Worm (Caenorhabditis elegans) whole organism, late embryonic: ENCODE results near the gene srg-59.
A peak's percentile ranks its signal among the peaks of the same experiment; 100 is the strongest.

Source experiments
- K02D7.2 ChIP-seq: sonication (generic microtip); optimal IDR thresholded peaks from 2 replicates; lab custom pipeline; 2017; ENCODE audit warnings: mild to moderate bottlenecking, missing genetic modification characterization, missing compliant biosample characterization
- K09A11.1 ChIP-seq: sonication (generic microtip); optimal IDR thresholded peaks from 2 replicates; lab custom pipeline; 2017; ENCODE audit warnings: antibody characterized with exemption, mild to moderate bottlenecking, missing genetic modification characterization, missing compliant biosample characterization; ENCODE audit not compliant: insufficient read depth
- Y22D7AL.16 ChIP-seq: sonication (generic microtip); optimal IDR thresholded peaks from 2 replicates; lab custom pipeline; 2016; ENCODE audit warnings: missing genetic modification characterization, missing compliant biosample characterization
- ama-1 ChIP-seq: fragments of 150-350 bp; optimal IDR thresholded peaks from 2 replicates; lab custom pipeline; 2014
- ceh-19 ChIP-seq: fragments of 200-800 bp; sonication (Bioruptor generic); optimal IDR thresholded peaks from 2 replicates; lab custom pipeline; 2018; ENCODE audit warnings: mild to moderate bottlenecking, missing genetic modification characterization, missing compliant biosample characterization
- ceh-2 ChIP-seq: sonication (generic microtip); optimal IDR thresholded peaks from 2 replicates; lab custom pipeline; 2016; ENCODE audit warnings: missing genotype, missing genetic modification characterization, missing compliant biosample characterization
- ceh-22 ChIP-seq: sonication (generic microtip); optimal IDR thresholded peaks from 2 replicates; lab custom pipeline; 2017; ENCODE audit warnings: missing biosample characterization, missing genetic modification characterization
- ceh-24 ChIP-seq: sonication (generic microtip); optimal IDR thresholded peaks from 2 replicates; lab custom pipeline; 2016; ENCODE audit warnings: mild to moderate bottlenecking, missing genetic modification characterization, missing compliant biosample characterization
- ceh-30 ChIP-seq: fragments of 150-350 bp; optimal IDR thresholded peaks from 2 replicates; lab custom pipeline; 2014; ENCODE audit warnings: missing biosample characterization, missing genetic modification characterization
- ceh-31 ChIP-seq: sonication (generic microtip); optimal IDR thresholded peaks from 2 replicates; lab custom pipeline; 2016; ENCODE audit warnings: missing genetic modification characterization, missing compliant biosample characterization
- ceh-34 ChIP-seq: sonication (generic microtip); optimal IDR thresholded peaks from 2 replicates; lab custom pipeline; 2016; ENCODE audit warnings: mild to moderate bottlenecking, missing genetic modification characterization, missing compliant biosample characterization
- ceh-45 ChIP-seq: fragments of 200-800 bp; sonication (Bioruptor generic); IDR thresholded peaks from 2 replicates; pipeline ENCODE4 v1.3.6; 2022; ENCODE audit warnings: missing genetic modification reagents, missing genetic modification characterization, missing compliant biosample characterization
- ceh-6 ChIP-seq: fragments of 200-800 bp; sonication (Bioruptor generic); optimal IDR thresholded peaks from 2 replicates; lab custom pipeline; 2018; ENCODE audit warnings: mild to moderate bottlenecking, missing genetic modification characterization, missing compliant biosample characterization
- ceh-9 ChIP-seq: sonication (generic microtip); optimal IDR thresholded peaks from 2 replicates; lab custom pipeline; 2016; ENCODE audit warnings: mild to moderate bottlenecking, missing genetic modification characterization, inconsistent platforms, missing compliant biosample characterization
- dmd-4 ChIP-seq: sonication (generic microtip); optimal IDR thresholded peaks from 2 replicates; lab custom pipeline; 2016; ENCODE audit warnings: borderline replicate concordance, missing genetic modification characterization, missing compliant biosample characterization
- elt-2 ChIP-seq: sonication (generic microtip); optimal IDR thresholded peaks from 2 replicates; lab custom pipeline; 2016; ENCODE audit warnings: missing genetic modification reagents, missing genetic modification characterization, missing compliant biosample characterization
- elt-4 ChIP-seq: sonication (generic microtip); optimal IDR thresholded peaks from 2 replicates; lab custom pipeline; 2016; ENCODE audit warnings: missing genetic modification characterization, missing compliant biosample characterization
- fax-1 ChIP-seq: sonication (generic microtip); optimal IDR thresholded peaks from 2 replicates; lab custom pipeline; 2016; ENCODE audit warnings: missing genotype, missing genetic modification characterization, missing compliant biosample characterization
- hlh-15 ChIP-seq: sonication (generic microtip); optimal IDR thresholded peaks from 2 replicates; lab custom pipeline; 2016; ENCODE audit warnings: missing genetic modification characterization, missing compliant biosample characterization
- hlh-30 ChIP-seq: sonication (generic microtip); optimal IDR thresholded peaks from 2 replicates; lab custom pipeline; 2017; ENCODE audit warnings: antibody characterized with exemption, missing genetic modification characterization, missing compliant biosample characterization; ENCODE audit not compliant: insufficient read depth
- hlh-6 ChIP-seq: sonication (generic microtip); optimal IDR thresholded peaks from 2 replicates; lab custom pipeline; 2016; ENCODE audit warnings: missing genotype, missing genetic modification characterization, missing compliant biosample characterization
- hlh-8 ChIP-seq: sonication (generic microtip); optimal IDR thresholded peaks from 2 replicates; lab custom pipeline; 2016; ENCODE audit warnings: missing genotype, missing genetic modification characterization, missing compliant biosample characterization
- madf-2 ChIP-seq: sonication (generic microtip); optimal IDR thresholded peaks from 2 replicates; lab custom pipeline; 2017; ENCODE audit warnings: missing genetic modification characterization, missing compliant biosample characterization
- nfya-1 ChIP-seq: sonication (generic microtip); optimal IDR thresholded peaks from 2 replicates; lab custom pipeline; 2017; ENCODE audit warnings: missing genetic modification characterization, mild to moderate bottlenecking, missing compliant biosample characterization, antibody characterized with exemption, moderate library complexity
- nhr-11 ChIP-seq: fragments of 150-350 bp; optimal IDR thresholded peaks from 2 replicates; lab custom pipeline; 2014; ENCODE audit warnings: missing biosample characterization, missing genetic modification characterization
- pag-3 ChIP-seq: sonication (generic microtip); optimal IDR thresholded peaks from 2 replicates; lab custom pipeline; 2016; ENCODE audit warnings: missing compliant biosample characterization, missing genetic modification characterization, borderline replicate concordance
- pat-9 ChIP-seq: fragments of 200-800 bp; sonication (Bioruptor generic); optimal IDR thresholded peaks from 2 replicates; lab custom pipeline; 2018; ENCODE audit warnings: mild to moderate bottlenecking, missing genetic modification characterization, moderate library complexity, missing compliant biosample characterization
- pros-1 ChIP-seq: fragments of 150-350 bp; optimal IDR thresholded peaks from 2 replicates; lab custom pipeline; 2014; ENCODE audit warnings: missing biosample characterization, missing genetic modification reagents, missing genetic modification characterization
- syd-9 ChIP-seq: sonication (generic microtip); optimal IDR thresholded peaks from 2 replicates; lab custom pipeline; 2016; ENCODE audit warnings: mild to moderate bottlenecking, missing genetic modification characterization, moderate library complexity, missing compliant biosample characterization
- tbx-7 ChIP-seq: sonication (generic microtip); optimal IDR thresholded peaks from 2 replicates; lab custom pipeline; 2016; ENCODE audit warnings: missing genotype, missing genetic modification characterization, missing compliant biosample characterization
- unc-55 ChIP-seq: sonication (generic microtip); optimal IDR thresholded peaks from 2 replicates; lab custom pipeline; 2017; ENCODE audit warnings: missing biosample characterization, missing genetic modification reagents, missing genetic modification characterization
- unc-86 ChIP-seq: sonication (generic microtip); optimal IDR thresholded peaks from 2 replicates; lab custom pipeline; 2016; ENCODE audit warnings: missing genetic modification characterization, missing compliant biosample characterization

The srg-59 gene

ce11 chrV:2738174-2738573, 13.0 kb upstream of the srg-59 start, which contains the start of gene srg-56:
Gene srg-56, minus strand, starts transcription at chrV:2738274.
- TF ChIP-seq ceh-22 (tag; lab: Kevin White, UChicago) (no peak), pag-3 (tag; lab: Kevin White, UChicago) (no peak)

ce11 chrV:2734360-2734759, 9.2 kb upstream of the srg-59 start, which contains the start of gene srg-57:
Gene srg-57, minus strand, starts transcription at chrV:2734460.
- TF ChIP-seq ceh-30 (tag; lab: Kevin White, UChicago) (no peak), ceh-9 (tag; lab: Kevin White, UChicago) (no peak)

ce11 chrV:2730784-2731480, 5.8 kb upstream of the srg-59 start, which contains the start of gene dod-3:
Gene dod-3, minus strand, starts transcription at chrV:2731098.
- no peak for TF ChIP-seq tbx-7
- peak; percentile 78 for TF ChIP-seq elt-2

ce11 chrV:2728236-2728635, 3.1 kb upstream of the srg-59 start, which contains the start of gene str-33:
Gene str-33, plus strand, starts transcription at chrV:2728536.
- no peak for TF ChIP-seq ceh-9 (tag; lab: Kevin White, UChicago)
- TF ChIP-seq nhr-11 (tag; lab: Kevin White, UChicago), result no peak
- no peak for TF ChIP-seq elt-2
- TF ChIP-seq unc-55, result no peak
- TF ChIP-seq ceh-30 (tag; lab: Kevin White, UChicago), result no peak
- no peak for TF ChIP-seq pag-3 (tag; lab: Kevin White, UChicago)
- no peak for TF ChIP-seq ceh-31
- TF ChIP-seq ceh-34 (tag; lab: Kevin White, UChicago), result no peak
- TF ChIP-seq syd-9 (tag; lab: Kevin White, UChicago), result no peak
- TF ChIP-seq nfya-1 (tag; lab: Kevin White, UChicago), result no peak
- TF ChIP-seq fax-1 (tag; lab: Kevin White, UChicago), result no peak
- TF ChIP-seq dmd-4 (tag; lab: Kevin White, UChicago), result no peak
- TF ChIP-seq hlh-15 (tag; lab: Kevin White, UChicago), result no peak
- no peak for TF ChIP-seq hlh-30 (tag; lab: Kevin White, UChicago)
- TF ChIP-seq hlh-8 (tag; lab: Kevin White, UChicago), result no peak
- no peak for TF ChIP-seq pros-1 (tag; lab: Kevin White, UChicago)
- no peak for TF ChIP-seq ama-1
- TF ChIP-seq K09A11.1 (tag; lab: Kevin White, UChicago), result no peak

ce11 chrV:2727101-2727500, 2.0 kb upstream of the srg-59 start, which contains the start of gene str-13:
Gene str-13, minus strand, starts transcription at chrV:2727201.
- TF ChIP-seq ceh-45 (GFP tag; lab: Robert Waterston, UW) (no peak), pros-1 (tag; lab: Kevin White, UChicago) (no peak), ceh-24 (tag; lab: Kevin White, UChicago) (no peak), ama-1 (no peak)

- TF ChIP-seq unc-86 (tag; lab: Kevin White, UChicago), result no peak
- no peak for TF ChIP-seq madf-2 (tag; lab: Kevin White, UChicago)
- no peak for TF ChIP-seq pat-9 (tag; lab: Kevin White, UChicago)
- no peak for TF ChIP-seq ceh-45 (GFP tag; lab: Robert Waterston, UW)
- no peak for TF ChIP-seq Y22D7AL.16 (tag; lab: Kevin White, UChicago)
- no peak for TF ChIP-seq ceh-6 (GFP tag; lab: Kevin White, UChicago)
- no peak for TF ChIP-seq K02D7.2 (tag; lab: Kevin White, UChicago)
- TF ChIP-seq ceh-2, result no peak
- no peak for TF ChIP-seq elt-4 (tag; lab: Kevin White, UChicago)
- TF ChIP-seq ama-1, result no peak
- no peak for TF ChIP-seq hlh-6 (tag; lab: Kevin White, UChicago)
- TF ChIP-seq ceh-19 (GFP tag; lab: Kevin White, UChicago), result no peak
- TF ChIP-seq, all 69 proteins: peak for 0
Measured at ce11 chrV:2722555-2722954, 2.6 kb downstream of the srg-59 start, which contains the start of gene srg-60. Gene srg-60, minus strand, starts transcription at chrV:2722655.
